Worm (Caenorhabditis elegans) whole organism, young adult: ENCODE data around the gene F53H1.3.

Experiments used
- B0019.2 ChIP-seq: fragments of 200-800 bp; sonication (Bioruptor generic); conservative IDR thresholded peaks from 2 replicates; pipeline ENCODE4 v1.3.6; 2022; ENCODE audit warnings: missing genetic modification reagents, missing genetic modification characterization, missing compliant biosample characterization
- B0035.1 ChIP-seq: sonication (generic microtip); optimal IDR thresholded peaks from 2 replicates; lab custom pipeline; 2016; ENCODE audit warnings: missing genetic modification characterization, mild to moderate bottlenecking, missing compliant biosample characterization, missing genotype, missing genetic modification reagents
- B0261.1 ChIP-seq: sonication (generic microtip); optimal IDR thresholded peaks from 2 replicates; lab custom pipeline; 2016; ENCODE audit warnings: mild to moderate bottlenecking, missing genetic modification characterization, moderate library complexity, missing compliant biosample characterization
- F22D6.2 ChIP-seq: sonication (generic microtip); optimal IDR thresholded peaks from 2 replicates; lab custom pipeline; 2016; ENCODE audit warnings: mild to moderate bottlenecking, missing genetic modification characterization, missing compliant biosample characterization
- F33H1.4 ChIP-seq: fragments of 200-800 bp; sonication (Bioruptor generic); IDR thresholded peaks from 2 replicates; pipeline ENCODE4 v1.3.6; 2022; ENCODE audit warnings: missing genetic modification reagents, missing genetic modification characterization, missing compliant biosample characterization
- F37B4.10 ChIP-seq: fragments of 200-800 bp; sonication (Bioruptor generic); IDR thresholded peaks from 2 replicates; pipeline ENCODE4 v1.3.6; 2022; ENCODE audit warnings: missing genetic modification characterization, missing compliant biosample characterization
- F39B2.1 ChIP-seq: fragments of 200-800 bp; sonication (Bioruptor generic); IDR thresholded peaks from 2 replicates; pipeline ENCODE4 v1.3.6; 2022; ENCODE audit warnings: missing genetic modification reagents, missing genetic modification characterization, missing compliant biosample characterization
- K11D2.4 ChIP-seq: fragments of 200-800 bp; sonication (Bioruptor generic); IDR thresholded peaks from 2 replicates; pipeline ENCODE4 v1.3.6; 2022; ENCODE audit warnings: missing genetic modification reagents, missing genetic modification characterization, missing compliant biosample characterization
- Y53F4B.3 ChIP-seq: fragments of 200-800 bp; sonication (Bioruptor generic); IDR thresholded peaks from 2 replicates; pipeline ENCODE4 v1.3.6; 2022; ENCODE audit warnings: missing genetic modification reagents, missing genetic modification characterization, missing compliant biosample characterization
- Y67H2A.10 ChIP-seq: fragments of 200-800 bp; sonication (Bioruptor generic); conservative IDR thresholded peaks from 2 replicates; pipeline ENCODE4 v1.3.6; 2022; ENCODE audit warnings: missing genetic modification reagents, missing genetic modification characterization, missing compliant biosample characterization
- akir-1 ChIP-seq: fragments of 200-800 bp; sonication (Bioruptor generic); optimal IDR thresholded peaks from 2 replicates; lab custom pipeline; 2018; ENCODE audit warnings: mild to moderate bottlenecking, missing genetic modification characterization, moderate library complexity, missing compliant biosample characterization
- atf-7 ChIP-seq: sonication (generic microtip); optimal IDR thresholded peaks from 2 replicates; lab custom pipeline; 2017; ENCODE audit warnings: mild to moderate bottlenecking, missing genetic modification characterization, missing compliant biosample characterization
- attf-3 ChIP-seq: fragments of 200-800 bp; sonication (Bioruptor generic); conservative IDR thresholded peaks from 2 replicates; pipeline ENCODE4 v1.3.6; 2022; ENCODE audit warnings: missing genetic modification reagents, missing genetic modification characterization, missing compliant biosample characterization
- attf-5 ChIP-seq: fragments of 200-800 bp; sonication (Bioruptor generic); optimal IDR thresholded peaks from 2 replicates; lab custom pipeline; 2018; ENCODE audit warnings: mild to moderate bottlenecking, missing genetic modification characterization, missing compliant biosample characterization
- attf-6 ChIP-seq: fragments of 200-800 bp; sonication (Bioruptor generic); IDR thresholded peaks from 2 replicates; pipeline ENCODE4 v1.3.6; 2022; ENCODE audit warnings: missing genetic modification reagents, missing genetic modification characterization, missing compliant biosample characterization
- cebp-1 ChIP-seq, 2 experiments: fragments of 200-800 bp in 1 of 2; sonication (Bioruptor generic) in 1 of 2; sonication (generic microtip) in 1 of 2; IDR thresholded peaks in 1 of 2; optimal IDR thresholded peaks in 1 of 2; 2 replicates each; pipeline versions ENCODE4 v1.3.6 to Lab custom; 2017 to 2022; ENCODE audit warnings: missing compliant biosample characterization in 2 of 2, missing genetic modification characterization in 2 of 2, mild to moderate bottlenecking in 1 of 2, missing genetic modification reagents in 1 of 2, moderate library complexity in 1 of 2
- ceh-79 ChIP-seq: sonication (generic microtip); optimal IDR thresholded peaks from 2 replicates; lab custom pipeline; 2017; ENCODE audit warnings: mild to moderate bottlenecking, missing genetic modification characterization, missing compliant biosample characterization
- ceh-91 ChIP-seq: fragments of 200-800 bp; sonication (Bioruptor generic); IDR thresholded peaks from 2 replicates; pipeline ENCODE4 v1.3.6; 2022; ENCODE audit warnings: missing genetic modification reagents, missing genetic modification characterization, missing compliant biosample characterization
- chd-7 ChIP-seq: sonication (generic microtip); optimal IDR thresholded peaks from 2 replicates; lab custom pipeline; 2016; ENCODE audit warnings: mild to moderate bottlenecking, missing genetic modification characterization, moderate library complexity, missing compliant biosample characterization
- egrh-3 ChIP-seq: fragments of 200-800 bp; sonication (Bioruptor generic); IDR thresholded peaks from 2 replicates; pipeline ENCODE4 v1.3.6; 2022; ENCODE audit warnings: missing genetic modification reagents, missing genetic modification characterization, missing compliant biosample characterization
- ets-4 ChIP-seq: fragments of 200-800 bp; sonication (Bioruptor generic); optimal IDR thresholded peaks from 2 replicates; lab custom pipeline; 2018; ENCODE audit warnings: mild to moderate bottlenecking, missing genetic modification characterization, missing compliant biosample characterization
- fkh-3 ChIP-seq: sonication (generic microtip); optimal IDR thresholded peaks from 2 replicates; lab custom pipeline; 2016; ENCODE audit warnings: mild to moderate bottlenecking, missing genetic modification characterization, missing compliant biosample characterization
- hlh-26 ChIP-seq: fragments of 200-800 bp; sonication (Bioruptor generic); conservative IDR thresholded peaks from 2 replicates; pipeline ENCODE4 v1.3.6; 2022; ENCODE audit warnings: missing genetic modification reagents, missing genetic modification characterization, missing compliant biosample characterization
- lin-26 ChIP-seq: fragments of 200-800 bp; sonication (Bioruptor generic); IDR thresholded peaks from 2 replicates; pipeline ENCODE4 v1.3.6; 2022; ENCODE audit warnings: missing genetic modification reagents, missing genetic modification characterization, missing compliant biosample characterization
- lin-54 ChIP-seq: fragments of 200-800 bp; sonication (Bioruptor generic); optimal IDR thresholded peaks from 2 replicates; lab custom pipeline; 2018; ENCODE audit warnings: mild to moderate bottlenecking, missing genetic modification characterization, missing compliant biosample characterization
- lsl-1 ChIP-seq: fragments of 200-800 bp; sonication (Bioruptor generic); optimal IDR thresholded peaks from 2 replicates; lab custom pipeline; 2018; ENCODE audit warnings: mild to moderate bottlenecking, missing genetic modification characterization, moderate library complexity, missing compliant biosample characterization
- madf-10 ChIP-seq: sonication (generic microtip); optimal IDR thresholded peaks from 2 replicates; lab custom pipeline; 2016; ENCODE audit warnings: mild to moderate bottlenecking, missing genetic modification characterization, missing compliant biosample characterization
- madf-3 ChIP-seq: fragments of 200-800 bp; sonication (Bioruptor generic); IDR thresholded peaks from 2 replicates; pipeline ENCODE4 v1.3.6; 2022; ENCODE audit warnings: missing genetic modification reagents, missing genetic modification characterization, missing compliant biosample characterization
- madf-6 ChIP-seq: fragments of 200-800 bp; sonication (Bioruptor generic); IDR thresholded peaks from 2 replicates; pipeline ENCODE4 v1.3.6; 2022; ENCODE audit warnings: missing genetic modification reagents, missing genetic modification characterization, missing compliant biosample characterization
- mcd-1 ChIP-seq: fragments of 200-800 bp; sonication (Bioruptor generic); IDR thresholded peaks from 2 replicates; pipeline ENCODE4 v1.3.6; 2022; ENCODE audit warnings: missing genetic modification reagents, missing genetic modification characterization, missing compliant biosample characterization
- nhr-179 ChIP-seq: sonication (generic microtip); optimal IDR thresholded peaks from 2 replicates; lab custom pipeline; 2016; ENCODE audit warnings: mild to moderate bottlenecking, missing genetic modification characterization, missing compliant biosample characterization
- nhr-27 ChIP-seq: fragments of 200-800 bp; sonication (Bioruptor generic); optimal IDR thresholded peaks from 2 replicates; lab custom pipeline; 2018; ENCODE audit warnings: mild to moderate bottlenecking, missing genetic modification characterization, moderate library complexity, missing compliant biosample characterization
- nhr-80 ChIP-seq: sonication (generic microtip); optimal IDR thresholded peaks from 2 replicates; lab custom pipeline; 2016; ENCODE audit warnings: missing genetic modification characterization, missing compliant biosample characterization
- pbrm-1 ChIP-seq: fragments of 200-800 bp; sonication (Bioruptor generic); IDR thresholded peaks from 2 replicates; pipeline ENCODE4 v1.3.6; 2022; ENCODE audit warnings: missing genetic modification reagents, missing genetic modification characterization, missing compliant biosample characterization
- rcor-1 ChIP-seq: fragments of 200-800 bp; sonication (Bioruptor generic); IDR thresholded peaks from 2 replicates; pipeline ENCODE4 v1.3.6; 2022; ENCODE audit warnings: missing genetic modification reagents, missing genetic modification characterization, missing compliant biosample characterization
- rec-8 ChIP-seq, 2 experiments: sonication (generic microtip); optimal IDR thresholded peaks; 2 replicates each; lab custom pipeline; 2016; ENCODE audit warnings: mild to moderate bottlenecking in 2 of 2, missing genetic modification characterization in 2 of 2, missing genetic modification reagents in 2 of 2, missing genotype in 2 of 2, missing biosample characterization in 1 of 2, missing compliant biosample characterization in 1 of 2, moderate library complexity in 1 of 2
- snpc-1.3 ChIP-seq: sonication (generic microtip); optimal IDR thresholded peaks from 2 replicates; lab custom pipeline; 2017; ENCODE audit warnings: missing genetic modification characterization, mild to moderate bottlenecking, missing compliant biosample characterization, antibody characterized with exemption, moderate library complexity, missing genotype, missing genetic modification reagents; ENCODE audit not compliant: insufficient read depth
- snpc-3.4 ChIP-seq: sonication (generic microtip); optimal IDR thresholded peaks from 2 replicates; lab custom pipeline; 2017; ENCODE audit warnings: missing genetic modification characterization, mild to moderate bottlenecking, missing compliant biosample characterization, antibody characterized with exemption, moderate library complexity, missing genotype, missing genetic modification reagents
- unc-130 ChIP-seq: sonication (generic microtip); optimal IDR thresholded peaks from 2 replicates; lab custom pipeline; 2016; ENCODE audit warnings: missing genetic modification reagents, missing genetic modification characterization, missing compliant biosample characterization
- unc-62 ChIP-seq: fragments of 150-350 bp; optimal IDR thresholded peaks from 2 replicates; lab custom pipeline; 2014; ENCODE audit warnings: missing biosample characterization, missing genetic modification reagents, missing genetic modification characterization
- zfh-2 ChIP-seq: fragments of 200-800 bp; sonication (Bioruptor generic); conservative IDR thresholded peaks from 2 replicates; pipeline ENCODE4 v1.3.6; 2022; ENCODE audit warnings: missing genetic modification reagents, missing genetic modification characterization, missing compliant biosample characterization
- zim-3 ChIP-seq: sonication (generic microtip); optimal IDR thresholded peaks from 2 replicates; lab custom pipeline; 2017; ENCODE audit warnings: mild to moderate bottlenecking, missing genetic modification characterization, moderate library complexity, missing compliant biosample characterization
- ztf-25 ChIP-seq: fragments of 200-800 bp; sonication (Bioruptor generic); IDR thresholded peaks from 2 replicates; pipeline ENCODE4 v1.3.6; 2022; ENCODE audit warnings: missing genetic modification reagents, missing genetic modification characterization, missing compliant biosample characterization
- ztf-28 ChIP-seq: fragments of 200-800 bp; sonication (Bioruptor generic); IDR thresholded peaks from 2 replicates; pipeline ENCODE4 v1.3.6; 2022; ENCODE audit warnings: missing genetic modification reagents, missing genetic modification characterization, missing compliant biosample characterization
- ztf-6 ChIP-seq: fragments of 200-800 bp; sonication (Bioruptor generic); IDR thresholded peaks from 2 replicates; pipeline ENCODE4 v1.3.6; 2022; ENCODE audit warnings: missing genetic modification reagents, missing genetic modification characterization, missing compliant biosample characterization

The F53H1.3 gene

ce11 chrIV:1298984-1299383, 30.0 kb upstream of the F53H1.3 start:
- TF ChIP-seq zfh-2 (GFP tag; lab: Robert Waterston, UW) (peak; percentile 67), ceh-79 (no peak)
- TF ChIP-seq, all 124 proteins: peak for 1

ce11 chrIV:1309600-1310207, 19.3 kb upstream of the F53H1.3 start, which contains the start of the genes ddx-46 and F53H1.4:
Gene ddx-46 (minus strand): TSS chrIV:1309650.
Gene F53H1.4 (plus strand): TSS chrIV:1310166.
- no peak for TF ChIP-seq rec-8 (tag; optimal IDR thresholded peaks at IDR 0.05; lab: Kevin White, UChicago)
- TF ChIP-seq ceh-79 = no peak
- no peak for TF ChIP-seq snpc-3.4 (tag; lab: Kevin White, UChicago)
- TF ChIP-seq mcd-1 (GFP tag; lab: Robert Waterston, UW) = peak; percentile 77
- TF ChIP-seq Y53F4B.3 (GFP tag; lab: Robert Waterston, UW) = no peak
- no peak for TF ChIP-seq nhr-179 (tag; lab: Kevin White, UChicago)
- TF ChIP-seq attf-3 (GFP tag; lab: Robert Waterston, UW) = peak; percentile 99
- no peak for TF ChIP-seq F37B4.10
- no peak for TF ChIP-seq B0261.1 (tag; lab: Kevin White, UChicago)
- no peak for TF ChIP-seq rcor-1 (GFP tag; lab: Robert Waterston, UW)
- TF ChIP-seq F39B2.1 = no peak
- no peak for TF ChIP-seq akir-1
- TF ChIP-seq attf-6 (GFP tag; lab: Robert Waterston, UW) = no peak
- no peak for TF ChIP-seq atf-7
- TF ChIP-seq ztf-25 (GFP tag; lab: Robert Waterston, UW) = no peak
- no peak for TF ChIP-seq unc-130 (GFP tag; lab: Kevin White, UChicago)
- TF ChIP-seq lin-54 (GFP tag; lab: Kevin White, UChicago) = peak; percentile 74
- no peak for TF ChIP-seq B0019.2
- TF ChIP-seq chd-7 (tag; lab: Kevin White, UChicago) = no peak
- TF ChIP-seq nhr-27 (tag; lab: Kevin White, UChicago) = no peak
- TF ChIP-seq cebp-1 (GFP tag; IDR thresholded peaks at IDR 0.05; lab: Robert Waterston, UW) = no peak
- TF ChIP-seq cebp-1 (tag; optimal IDR thresholded peaks at IDR 0.05; lab: Kevin White, UChicago) = no peak
- no peak for TF ChIP-seq egrh-3 (GFP tag; lab: Robert Waterston, UW)
- TF ChIP-seq ztf-28 (GFP tag; lab: Robert Waterston, UW) = no peak
- TF ChIP-seq zim-3 (tag; lab: Kevin White, UChicago) = no peak
- TF ChIP-seq zfh-2 (GFP tag; lab: Robert Waterston, UW) = no peak
- TF ChIP-seq F33H1.4 (GFP tag; lab: Robert Waterston, UW) = no peak
- TF ChIP-seq ceh-91 (GFP tag; lab: Robert Waterston, UW) = no peak
- 0 out of 2 replicates have a peak, but pooled peaks have one; percentile 38 for TF ChIP-seq madf-6
- TF ChIP-seq Y67H2A.10 (GFP tag; lab: Robert Waterston, UW) = no peak
- TF ChIP-seq fkh-3 = no peak
- no peak for TF ChIP-seq ztf-6 (GFP tag; lab: Robert Waterston, UW)
- no peak for TF ChIP-seq unc-62 (GFP tag; lab: Kevin White, UChicago)
- TF ChIP-seq madf-10 (tag; lab: Kevin White, UChicago) = no peak
- no peak for TF ChIP-seq nhr-80 (tag; lab: Kevin White, UChicago)
- TF ChIP-seq snpc-1.3 (tag; lab: Kevin White, UChicago) = no peak
- TF ChIP-seq B0035.1 (tag; lab: Kevin White, UChicago) = no peak
- peak; percentile 16 for TF ChIP-seq attf-5 (GFP tag; lab: Kevin White, UChicago)
- TF ChIP-seq lin-26 (GFP tag; lab: Robert Waterston, UW) = no peak
- TF ChIP-seq madf-3 (GFP tag; lab: Robert Waterston, UW) = no peak
- TF ChIP-seq F22D6.2 (tag; lab: Kevin White, UChicago) = no peak
- TF ChIP-seq pbrm-1 (GFP tag; lab: Robert Waterston, UW) = no peak
- TF ChIP-seq ets-4 (GFP tag; lab: Kevin White, UChicago) = no peak
- TF ChIP-seq hlh-26 = no peak
- TF ChIP-seq K11D2.4 (GFP tag; lab: Robert Waterston, UW) = no peak
- TF ChIP-seq lsl-1 (GFP tag; lab: Kevin White, UChicago) = peak; percentile 3
